Worm (Caenorhabditis elegans) whole organism, young adult: ENCODE measurements around the gene daf-10.

Experiments used
- F37B4.10 ChIP-seq: fragments of 200-800 bp; sonication (Bioruptor generic); IDR thresholded peaks from 2 replicates; pipeline ENCODE4 v1.3.6; 2022; ENCODE audit warnings: missing genetic modification characterization, missing compliant biosample characterization
- F49E8.2 ChIP-seq: sonication (generic microtip); optimal IDR thresholded peaks from 3 replicates; lab custom pipeline; 2017; ENCODE audit warnings: missing genetic modification characterization, mild to moderate bottlenecking, missing compliant biosample characterization, antibody characterized with exemption, moderate library complexity; ENCODE audit not compliant: insufficient read depth
- hlh-26 ChIP-seq: fragments of 200-800 bp; sonication (Bioruptor generic); conservative IDR thresholded peaks from 2 replicates; pipeline ENCODE4 v1.3.6; 2022; ENCODE audit warnings: missing genetic modification reagents, missing genetic modification characterization, missing compliant biosample characterization
- madf-8 ChIP-seq: fragments of 200-800 bp; sonication (Bioruptor generic); conservative IDR thresholded peaks from 2 replicates; pipeline ENCODE4 v1.3.6; 2022; ENCODE audit warnings: missing genetic modification reagents, missing genetic modification characterization, missing compliant biosample characterization
- sea-2 ChIP-seq: fragments of 200-800 bp; sonication (Bioruptor generic); IDR thresholded peaks from 2 replicates; pipeline ENCODE4 v1.3.6; 2022; ENCODE audit warnings: missing genetic modification characterization, missing compliant biosample characterization
- tbx-9 ChIP-seq: sonication (generic microtip); optimal IDR thresholded peaks from 2 replicates; lab custom pipeline; 2016; ENCODE audit warnings: borderline replicate concordance, missing genetic modification characterization, inconsistent platforms, missing compliant biosample characterization
- ztf-3 ChIP-seq: fragments of 200-800 bp; sonication (Bioruptor generic); optimal IDR thresholded peaks from 2 replicates; lab custom pipeline; 2018; ENCODE audit warnings: mild to moderate bottlenecking, missing genetic modification characterization, missing compliant biosample characterization

DNA sequence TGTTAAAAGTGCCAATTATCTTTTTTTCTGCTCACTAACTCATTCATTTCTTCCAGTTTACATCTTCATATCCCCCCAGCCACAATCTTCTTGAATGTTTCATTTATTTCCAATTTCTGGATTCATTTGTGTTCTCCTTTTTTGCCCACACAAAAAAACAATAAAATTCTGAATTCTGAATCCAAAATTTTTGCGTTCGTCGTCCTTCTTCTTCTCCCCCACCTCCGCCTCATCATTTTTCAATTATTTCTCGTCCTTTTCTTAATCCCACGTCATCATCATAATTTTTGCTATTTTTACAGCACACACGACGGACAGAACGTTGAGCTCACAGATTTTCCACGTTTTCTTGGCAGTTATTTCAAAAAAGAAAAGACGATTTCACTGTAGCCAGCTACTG, 38.5 kb upstream of the daf-10 start, which contains the start of gene C07C7.1:
- TF ChIP-seq madf-8 (GFP tag; lab: Robert Waterston, UW) = no peak
- TF ChIP-seq F49E8.2 (tag; lab: Kevin White, UChicago) = no peak
- TF ChIP-seq sea-2 (GFP tag; lab: Robert Waterston, UW) = no peak
- TF ChIP-seq F37B4.10 (GFP tag; lab: Robert Waterston, UW) = no peak
- TF ChIP-seq tbx-9 (tag; lab: Kevin White, UChicago) = no peak
- no peak for TF ChIP-seq ztf-3 (GFP tag; lab: Kevin White, UChicago)
- no peak for TF ChIP-seq hlh-26 (GFP tag; lab: Robert Waterston, UW)
